Worm (Caenorhabditis elegans) whole organism, L3 larva: ENCODE measurements around the gene catp-2.

ENCODE experiments used
- R02D3.7 ChIP-seq: fragments of 150-350 bp; optimal IDR thresholded peaks from 2 replicates; lab custom pipeline; 2014; ENCODE audit warnings: missing biosample characterization, missing genetic modification characterization
- ZK546.5 ChIP-seq: sonication (generic microtip); optimal IDR thresholded peaks from 2 replicates; lab custom pipeline; 2017; ENCODE audit warnings: missing biosample characterization, missing genetic modification characterization
- aly-2 ChIP-seq: fragments of 150-350 bp; optimal IDR thresholded peaks from 2 replicates; lab custom pipeline; 2014; ENCODE audit warnings: missing biosample characterization, missing genetic modification characterization
- ama-1 ChIP-seq: fragments of 150-350 bp; optimal IDR thresholded peaks from 2 replicates; lab custom pipeline; 2018
- ceh-16 ChIP-seq: sonication (generic microtip); optimal IDR thresholded peaks from 2 replicates; lab custom pipeline; 2017; ENCODE audit warnings: missing biosample characterization, missing genetic modification characterization
- ceh-28 ChIP-seq: fragments of 150-350 bp; optimal IDR thresholded peaks from 2 replicates; lab custom pipeline; 2014; ENCODE audit warnings: missing biosample characterization, missing genetic modification reagents, missing genetic modification characterization
- ceh-82 ChIP-seq: fragments of 150-350 bp; optimal IDR thresholded peaks from 2 replicates; lab custom pipeline; 2014; ENCODE audit warnings: missing biosample characterization, missing genetic modification characterization
- ceh-9 ChIP-seq: sonication (generic microtip); optimal IDR thresholded peaks from 2 replicates; lab custom pipeline; 2018; ENCODE audit warnings: missing biosample characterization, missing genetic modification characterization
- daf-12 ChIP-seq: fragments of 150-350 bp; optimal IDR thresholded peaks from 2 replicates; lab custom pipeline; 2014; ENCODE audit warnings: missing biosample characterization, missing genetic modification reagents, missing genetic modification characterization
- egl-27 ChIP-seq: sonication (generic microtip); optimal IDR thresholded peaks from 4 replicates; lab custom pipeline; 2017; ENCODE audit warnings: missing biosample characterization, missing genetic modification reagents, missing genetic modification characterization
- egl-5 ChIP-seq: fragments of 150-350 bp; optimal IDR thresholded peaks from 2 replicates; lab custom pipeline; 2017; ENCODE audit warnings: missing biosample characterization, missing genetic modification reagents, missing genetic modification characterization, inconsistent platforms
- elt-1 ChIP-seq: fragments of 150-350 bp; optimal IDR thresholded peaks from 2 replicates; lab custom pipeline; 2014; ENCODE audit warnings: missing biosample characterization, missing genetic modification characterization
- elt-2 ChIP-seq: sonication (generic microtip); optimal IDR thresholded peaks from 2 replicates; lab custom pipeline; 2016; ENCODE audit warnings: missing genetic modification reagents, mild to moderate bottlenecking, missing genetic modification characterization, missing compliant biosample characterization
- elt-3 ChIP-seq, 3 experiments: fragments of 150-350 bp in 1 of 3; sonication (generic microtip) in 2 of 3; optimal IDR thresholded peaks; 2 replicates in 2 of 3; 4 replicates in 1 of 3; lab custom pipeline; 2014 to 2017; ENCODE audit warnings: missing biosample characterization in 3 of 3, missing genetic modification characterization in 3 of 3
- fkh-10 ChIP-seq: sonication (generic microtip); optimal IDR thresholded peaks from 2 replicates; lab custom pipeline; 2017; ENCODE audit warnings: missing biosample characterization, missing genetic modification reagents, missing genetic modification characterization
- fos-1 ChIP-seq: fragments of 150-350 bp; optimal IDR thresholded peaks from 2 replicates; lab custom pipeline; 2014; ENCODE audit warnings: missing biosample characterization, missing genetic modification characterization
- jun-1 ChIP-seq: fragments of 150-350 bp; optimal IDR thresholded peaks from 2 replicates; lab custom pipeline; 2014; ENCODE audit warnings: missing biosample characterization, missing genetic modification reagents, missing genetic modification characterization
- lin-15B ChIP-seq: fragments of 150-350 bp; optimal IDR thresholded peaks from 2 replicates; lab custom pipeline; 2014; ENCODE audit warnings: missing biosample characterization, missing genetic modification characterization
- lin-39 ChIP-seq: fragments of 150-350 bp; optimal IDR thresholded peaks from 2 replicates; lab custom pipeline; 2018; ENCODE audit warnings: missing biosample characterization, missing genetic modification reagents, missing genetic modification characterization
- lsy-12 ChIP-seq: sonication (generic microtip); optimal IDR thresholded peaks from 2 replicates; lab custom pipeline; 2016; ENCODE audit warnings: mild to moderate bottlenecking, missing genetic modification characterization, missing compliant biosample characterization
- mdl-1 ChIP-seq: fragments of 150-350 bp; optimal IDR thresholded peaks from 2 replicates; lab custom pipeline; 2014; ENCODE audit warnings: missing biosample characterization, missing genetic modification characterization
- nfya-1 ChIP-seq: sonication (generic microtip); optimal IDR thresholded peaks from 2 replicates; lab custom pipeline; 2017; ENCODE audit warnings: missing genetic modification characterization, mild to moderate bottlenecking, missing compliant biosample characterization, antibody characterized with exemption, moderate library complexity; ENCODE audit not compliant: insufficient read depth
- nhr-11 ChIP-seq: fragments of 150-350 bp; optimal IDR thresholded peaks from 2 replicates; lab custom pipeline; 2014; ENCODE audit warnings: missing biosample characterization, missing genetic modification characterization
- nhr-12 ChIP-seq: fragments of 150-350 bp; optimal IDR thresholded peaks from 2 replicates; lab custom pipeline; 2014; ENCODE audit warnings: missing biosample characterization, missing genetic modification characterization
- nhr-237 ChIP-seq: fragments of 150-350 bp; optimal IDR thresholded peaks from 2 replicates; lab custom pipeline; 2014; ENCODE audit warnings: missing biosample characterization, missing genetic modification characterization
- nhr-28 ChIP-seq: fragments of 150-350 bp; optimal IDR thresholded peaks from 2 replicates; lab custom pipeline; 2014; ENCODE audit warnings: missing biosample characterization, missing genetic modification characterization
- nhr-67 ChIP-seq: fragments of 150-350 bp; optimal IDR thresholded peaks from 2 replicates; lab custom pipeline; 2014; ENCODE audit warnings: missing biosample characterization, missing genetic modification characterization
- nhr-76 ChIP-seq: fragments of 150-350 bp; sonication (generic microtip); optimal IDR thresholded peaks from 5 replicates; lab custom pipeline; 2014; ENCODE audit warnings: missing biosample characterization, missing genetic modification characterization
- nhr-77 ChIP-seq: fragments of 150-350 bp; optimal IDR thresholded peaks from 2 replicates; lab custom pipeline; 2014; ENCODE audit warnings: missing biosample characterization, missing genetic modification characterization
- pha-4 ChIP-seq: fragments of 150-350 bp; optimal IDR thresholded peaks from 2 replicates; lab custom pipeline; 2014; ENCODE audit warnings: missing biosample characterization, missing genetic modification reagents, missing genetic modification characterization
- pqm-1 ChIP-seq: fragments of 150-350 bp; optimal IDR thresholded peaks from 2 replicates; lab custom pipeline; 2017; ENCODE audit warnings: missing biosample characterization, missing genetic modification characterization, inconsistent platforms
- sea-2 ChIP-seq: fragments of 150-350 bp; sonication (generic microtip); optimal IDR thresholded peaks from 4 replicates; lab custom pipeline; 2014; ENCODE audit warnings: missing biosample characterization, missing genetic modification reagents, missing genetic modification characterization
- skn-1 ChIP-seq: fragments of 150-350 bp; optimal IDR thresholded peaks from 2 replicates; lab custom pipeline; 2014; ENCODE audit warnings: missing biosample characterization, missing genetic modification characterization
- snpc-4 ChIP-seq: fragments of 150-350 bp; optimal IDR thresholded peaks from 2 replicates; lab custom pipeline; 2014; ENCODE audit warnings: missing biosample characterization, missing genetic modification characterization
- ztf-11 ChIP-seq: fragments of 150-350 bp; optimal IDR thresholded peaks from 2 replicates; lab custom pipeline; 2014; ENCODE audit warnings: missing biosample characterization, missing genetic modification characterization

Gene catp-2

ce11 chrV:4926371-4926770 lies 8.1 kb upstream of the catp-2 start, which contains the start of gene srh-21:
Gene srh-21 (plus strand): TSS chrV:4926671.
- no peak for TF ChIP-seq elt-1 (tag; lab: Kevin White, UChicago)
- TF ChIP-seq ama-1 (lab: Kevin White, UChicago), result no peak
- TF ChIP-seq lsy-12, result no peak
- TF ChIP-seq snpc-4 (tag; lab: Kevin White, UChicago), result no peak
- no peak for TF ChIP-seq egl-27
- no peak for TF ChIP-seq nhr-77 (tag; lab: Kevin White, UChicago)

- TF ChIP-seq nfya-1 (tag; lab: Kevin White, UChicago) (no peak), jun-1 (tag; lab: Kevin White, UChicago) (no peak), daf-12 (no peak), ceh-9 (tag; lab: Kevin White, UChicago) (no peak), R02D3.7 (no peak), elt-3 (tag; optimal IDR thresholded peaks at IDR 0.05; lab: Kevin White, UChicago) (no peak), ceh-16 (no peak), lin-15B (tag; lab: Kevin White, UChicago) (no peak), nhr-77 (tag; lab: Kevin White, UChicago) (no peak)
- TF ChIP-seq, all 47 proteins: peak for 0
Measured at ce11 chrV:4929842-4930241, 4.7 kb upstream of the catp-2 start, which contains the start of gene str-205. Gene str-205 (minus strand): TSS chrV:4929942.

ce11 chrV:4932814-4933213 lies 1.7 kb upstream of the catp-2 start, which contains the start of gene C02E7.10:
Gene C02E7.10 (minus strand): TSS chrV:4933045.
- no peak for TF ChIP-seq elt-1 (tag; lab: Kevin White, UChicago)
- no peak for TF ChIP-seq mdl-1 (tag; lab: Kevin White, UChicago)
- TF ChIP-seq sea-2 (GFP tag; lab: Kevin White, UChicago), result no peak
- no peak for TF ChIP-seq fkh-10 (GFP tag; lab: Kevin White, UChicago)
- no peak for TF ChIP-seq jun-1 (tag; lab: Kevin White, UChicago)
- no peak for TF ChIP-seq fos-1
- TF ChIP-seq pha-4, result no peak
- TF ChIP-seq nhr-28 (tag; lab: Kevin White, UChicago), result no peak
- no peak for TF ChIP-seq aly-2 (tag; lab: Kevin White, UChicago)
- TF ChIP-seq ZK546.5 (tag; lab: Kevin White, UChicago), result no peak
- TF ChIP-seq, all 47 proteins: peak for 0

- TF ChIP-seq egl-5 (no peak), nhr-67 (tag; lab: Kevin White, UChicago) (no peak), ztf-11 (tag; lab: Kevin White, UChicago) (no peak), lsy-12 (no peak), elt-3 (tag; optimal IDR thresholded peaks at IDR 0.05; lab: Kevin White, UChicago) (no peak), ZK546.5 (tag; lab: Kevin White, UChicago) (no peak), lin-39 (no peak), fkh-10 (GFP tag; lab: Kevin White, UChicago) (no peak), elt-1 (tag; lab: Kevin White, UChicago) (no peak), sea-2 (GFP tag; lab: Kevin White, UChicago) (no peak), nhr-11 (tag; lab: Kevin White, UChicago) (no peak), nhr-237 (no peak), ama-1 (lab: Kevin White, UChicago) (no peak), mdl-1 (tag; lab: Kevin White, UChicago) (no peak), fos-1 (no peak), R02D3.7 (no peak)
Measured at ce11 chrV:4933268-4933667, 1.2 kb upstream of the catp-2 start.

- TF ChIP-seq ceh-82 (tag; lab: Kevin White, UChicago) (no peak), elt-2 (tag; lab: Kevin White, UChicago) (peak; percentile 37), lin-15B (tag; lab: Kevin White, UChicago) (no peak), nhr-76 (tag; lab: Kevin White, UChicago) (no peak), nhr-77 (tag; lab: Kevin White, UChicago) (no peak), ceh-28 (tag; lab: Kevin White, UChicago) (no peak), R02D3.7 (no peak), nhr-28 (tag; lab: Kevin White, UChicago) (no peak), nfya-1 (tag; lab: Kevin White, UChicago) (no peak), pqm-1 (tag; lab: Kevin White, UChicago) (peak; percentile 51), pha-4 (no peak), skn-1 (tag; lab: Kevin White, UChicago) (no peak), nhr-12 (no peak), elt-3 (tag; optimal IDR thresholded peaks at IDR 0.05; lab: Kevin White, UChicago) (no peak), daf-12 (no peak), lin-39 (no peak), ZK546.5 (tag; lab: Kevin White, UChicago) (no peak)
Measured at ce11 chrV:4935096-4935495, 590 bp downstream of the catp-2 start.
